Worm (Caenorhabditis elegans): Measurements from ENCODE around the gene idpa-2.

idpa-2 gene

ce11 chrII:8742006-8742847 is 50.3 kb downstream of the idpa-2 start:
- TF ChIP-seq lin-15B (tag; optimal IDR thresholded peaks at IDR 0.05) (no peak), ceh-90 (tag; optimal IDR thresholded peaks at IDR 0.05) (no peak), nhr-28 (tag; optimal IDR thresholded peaks at IDR 0.05) (no peak), efl-1 (optimal IDR thresholded peaks at IDR 0.05) (peak in 1 of 2 experiments; percentile 10), efl-1 (GFP tag; optimal IDR thresholded peaks at IDR 0.05 in 1 of 2) (peak in 1 of 2 experiments; percentile 89), fkh-4 (tag; optimal IDR thresholded peaks at IDR 0.05; ENCODE audit: borderline replicate concordance) (no peak), irx-1 (tag; optimal IDR thresholded peaks at IDR 0.05) (no peak), hlh-4 (tag; optimal IDR thresholded peaks at IDR 0.05) (no peak), lir-3 (tag; optimal IDR thresholded peaks at IDR 0.05; ENCODE audit: poor library complexity) (peak; percentile 62), egl-27 (tag; optimal IDR thresholded peaks at IDR 0.05) (no peak), lin-39 (tag; optimal IDR thresholded peaks at IDR 0.05) (no peak), mdl-1 (tag; optimal IDR thresholded peaks at IDR 0.05) (peak in 1 of 2 experiments; percentile 97), elt-2 (tag; optimal IDR thresholded peaks at IDR 0.05) (no peak), aha-1 (tag; optimal IDR thresholded peaks at IDR 0.05) (no peak), rnt-1 (tag; optimal IDR thresholded peaks at IDR 0.05) (peak; percentile 13), ces-1 (GFP tag; optimal IDR thresholded peaks at IDR 0.05) (no peak), mep-1 (tag; optimal IDR thresholded peaks at IDR 0.05) (peak; percentile 79), dsc-1 (tag; optimal IDR thresholded peaks at IDR 0.05) (no peak), nhr-77 (tag; optimal IDR thresholded peaks at IDR 0.05) (no peak), nhr-12 (tag; optimal IDR thresholded peaks at IDR 0.05) (no peak), dpl-1 (GFP tag; optimal IDR thresholded peaks at IDR 0.05) (peak in 2 of 3 experiments; percentile 19 to 31), ztf-11 (tag; optimal IDR thresholded peaks at IDR 0.05) (no peak), ama-1 (optimal IDR thresholded peaks at IDR 0.05) (no peak), fos-1 (tag; optimal IDR thresholded peaks at IDR 0.05) (no peak), lin-35 (GFP tag; optimal IDR thresholded peaks at IDR 0.05) (peak in 1 of 2 experiments; percentile 81), hpl-2 (GFP tag; optimal IDR thresholded peaks at IDR 0.05) (no peak), zip-4 (GFP tag; optimal IDR thresholded peaks at IDR 0.05) (no peak), nhr-19 (GFP tag; conservative IDR thresholded peaks at IDR 0.05) (peak; percentile 87), nhr-90 (tag; optimal IDR thresholded peaks at IDR 0.05; ENCODE audit: poor library complexity) (peak; percentile 94), nhr-85 (tag) (peak; percentile 100), grh-1 (GFP tag; IDR thresholded peaks at IDR 0.05) (peak; percentile 84), C34B4.2 (tag; optimal IDR thresholded peaks at IDR 0.05) (no peak), elt-3 (tag; optimal IDR thresholded peaks at IDR 0.05) (peak in 5 of 6 experiments; percentile 29 to 97 (median 64)), C16A3.4 (tag; optimal IDR thresholded peaks at IDR 0.05) (peak; percentile 55), ceh-82 (tag; optimal IDR thresholded peaks at IDR 0.05) (no peak), Y116A8C.19 (tag; optimal IDR thresholded peaks at IDR 0.05; ENCODE audit: borderline replicate concordance) (no peak), sptf-1 (tag; optimal IDR thresholded peaks at IDR 0.05) (no peak), lsy-2 (tag; optimal IDR thresholded peaks at IDR 0.05) (peak; percentile 51 to 82), nhr-47 (tag; optimal IDR thresholded peaks at IDR 0.05) (peak; percentile 79), snu-23 (GFP tag; optimal IDR thresholded peaks at IDR 0.05) (peak; percentile 87), ceh-88 (GFP tag; IDR thresholded peaks at IDR 0.05) (no peak), alr-1 (tag; optimal IDR thresholded peaks at IDR 0.05; ENCODE audit: borderline replicate concordance) (no peak), fkh-10 (GFP tag; optimal IDR thresholded peaks at IDR 0.05) (no peak), unc-98 (GFP tag; IDR thresholded peaks at IDR 0.05) (no peak), swsn-7 (tag; optimal IDR thresholded peaks at IDR 0.05) (peak; percentile 16), snpc-4 (tag; optimal IDR thresholded peaks at IDR 0.05) (no peak), egl-13 (tag; optimal IDR thresholded peaks at IDR 0.05) (no peak), lin-14 (GFP tag; optimal IDR thresholded peaks at IDR 0.05) (peak; percentile 91), ceh-63 (GFP tag; optimal IDR thresholded peaks at IDR 0.05) (no peak), skn-1 (tag; optimal IDR thresholded peaks at IDR 0.05) (peak; percentile 53), tbx-2 (tag; optimal IDR thresholded peaks at IDR 0.05) (peak; percentile 79)
